Fruit fly (Drosophila melanogaster) whole organism, embryonic: ENCODE data around the gene Stt3B.
A peak's percentile ranks its signal among the peaks of the same experiment; 100 is the strongest.

Source experiments
- Atf3 ChIP-seq: fragments of 200-800 bp; sonication (Bioruptor generic); optimal IDR thresholded peaks from 3 replicates; lab custom pipeline; 2016; ENCODE audit warnings: missing biosample characterization, missing genetic modification characterization
- CG15269 ChIP-seq: fragments of 200-800 bp; sonication (Bioruptor generic); optimal IDR thresholded peaks from 2 replicates; lab custom pipeline; 2018; ENCODE audit warnings: missing biosample characterization, mild to moderate bottlenecking, missing genetic modification characterization, moderate library complexity
- CG15696 ChIP-seq: fragments of 200-800 bp; sonication (Bioruptor generic); optimal IDR thresholded peaks from 2 replicates; lab custom pipeline; 2019; ENCODE audit warnings: missing biosample characterization, mild to moderate bottlenecking, missing genetic modification characterization, moderate library complexity
- CG32532 ChIP-seq: fragments of 200-800 bp; sonication (Bioruptor generic); IDR thresholded peaks from 2 replicates; pipeline ENCODE4 v1.3.6; 2022; ENCODE audit warnings: missing biosample characterization, missing genetic modification characterization
- CG34422 ChIP-seq: fragments of 200-800 bp; sonication (Bioruptor generic); IDR thresholded peaks from 3 replicates; pipeline ENCODE4 v1.3.6; 2022; ENCODE audit warnings: missing biosample characterization, missing genetic modification characterization
- CG3995 ChIP-seq: fragments of 200-800 bp; sonication (Bioruptor generic); optimal IDR thresholded peaks from 3 replicates; lab custom pipeline; 2016; ENCODE audit warnings: missing biosample characterization, missing genetic modification characterization
- CG6254 ChIP-seq: fragments of 200-800 bp; sonication (Bioruptor generic); optimal IDR thresholded peaks from 3 replicates; lab custom pipeline; 2017; ENCODE audit warnings: mild to moderate bottlenecking, missing biosample characterization, missing genetic modification reagents, missing genetic modification characterization
- CG7271 ChIP-seq: fragments of 200-800 bp; sonication (Bioruptor generic); optimal IDR thresholded peaks from 2 replicates; lab custom pipeline; 2018; ENCODE audit warnings: missing biosample characterization, mild to moderate bottlenecking, missing genetic modification characterization, moderate library complexity
- CG8359 ChIP-seq: fragments of 200-800 bp; sonication (Bioruptor generic); optimal IDR thresholded peaks from 2 replicates; lab custom pipeline; 2017; ENCODE audit warnings: missing biosample characterization, mild to moderate bottlenecking, missing genetic modification characterization, borderline replicate concordance
- CG9797 ChIP-seq: fragments of 200-800 bp; sonication (Bioruptor generic); optimal IDR thresholded peaks from 3 replicates; lab custom pipeline; 2018; ENCODE audit warnings: missing biosample characterization, mild to moderate bottlenecking, missing genetic modification characterization
- CG9817 ChIP-seq: fragments of 200-800 bp; sonication (Bioruptor generic); optimal IDR thresholded peaks from 2 replicates; lab custom pipeline; 2018; ENCODE audit warnings: missing biosample characterization, mild to moderate bottlenecking, missing genetic modification characterization, moderate library complexity
- CHES-1-like ChIP-seq: fragments of 200-800 bp; sonication (Bioruptor generic); optimal IDR thresholded peaks from 2 replicates; lab custom pipeline; 2016; ENCODE audit warnings: missing biosample characterization, missing genetic modification characterization
- Camta ChIP-seq: fragments of 200-800 bp; sonication (Bioruptor generic); optimal IDR thresholded peaks from 2 replicates; lab custom pipeline; 2016; ENCODE audit warnings: missing biosample characterization, missing genetic modification characterization
- Chrac-16 ChIP-seq: fragments of 200-800 bp; sonication (Bioruptor generic); optimal IDR thresholded peaks from 3 replicates; lab custom pipeline; 2016; ENCODE audit warnings: missing biosample characterization, missing genetic modification characterization
- CrebB ChIP-seq: fragments of 200-800 bp; sonication (Bioruptor generic); optimal IDR thresholded peaks from 3 replicates; lab custom pipeline; 2018; ENCODE audit warnings: missing biosample characterization, mild to moderate bottlenecking, missing genetic modification characterization
- Ets65A ChIP-seq: fragments of 200-800 bp; sonication (Bioruptor generic); peaks from one replicate; lab custom pipeline; 2016; ENCODE audit warnings: missing biosample characterization, missing genetic modification characterization
- HmgD ChIP-seq: fragments of 200-800 bp; sonication (Bioruptor generic); optimal IDR thresholded peaks from 3 replicates; lab custom pipeline; 2016; ENCODE audit warnings: missing biosample characterization, missing genetic modification characterization
- Lhr ChIP-seq: fragments of 200-800 bp; sonication (Bioruptor generic); optimal IDR thresholded peaks from 3 replicates; lab custom pipeline; 2017; ENCODE audit warnings: mild to moderate bottlenecking, missing biosample characterization, missing genetic modification reagents, missing genetic modification characterization
- Mes4 ChIP-seq: fragments of 200-800 bp; sonication (Bioruptor generic); optimal IDR thresholded peaks from 2 replicates; lab custom pipeline; 2016; ENCODE audit warnings: missing biosample characterization, missing genetic modification characterization
- Nf-YB ChIP-seq: fragments of 200-800 bp; sonication (Bioruptor generic); optimal IDR thresholded peaks from 3 replicates; lab custom pipeline; 2019; ENCODE audit warnings: missing biosample characterization, mild to moderate bottlenecking, missing genetic modification characterization, moderate library complexity
- Stat92E ChIP-seq, 3 experiments: fragments of >200 bp in 2 of 3; fragments of 200-800 bp in 1 of 3; sonication (Bioruptor generic) in 1 of 3; optimal IDR thresholded peaks; 2 replicates each; lab custom pipeline; 2017 to 2019; ENCODE audit warnings: missing biosample characterization in 3 of 3, missing genetic modification characterization in 3 of 3, mild to moderate bottlenecking in 1 of 3, moderate library complexity in 1 of 3
- Tbp ChIP-seq: fragments of >200 bp; optimal IDR thresholded peaks from 2 replicates; lab custom pipeline; 2018; ENCODE audit warnings: missing biosample characterization, missing genetic modification characterization
- Xbp1 ChIP-seq: fragments of 200-800 bp; sonication (Bioruptor generic); optimal IDR thresholded peaks from 3 replicates; lab custom pipeline; 2016; ENCODE audit warnings: missing biosample characterization, mild to moderate bottlenecking, missing genetic modification characterization
- chm ChIP-seq: fragments of 200-800 bp; sonication (Bioruptor generic); IDR thresholded peaks from 2 replicates; pipeline ENCODE4 v1.3.6; 2022; ENCODE audit warnings: missing biosample characterization, missing genetic modification characterization
- croc ChIP-seq: fragments of 200-800 bp; sonication (Bioruptor generic); conservative IDR thresholded peaks from 3 replicates; pipeline ENCODE4 v1.3.6; 2022; ENCODE audit warnings: missing biosample characterization, missing genetic modification characterization
- fd3F ChIP-seq: fragments of 200-800 bp; sonication (Bioruptor generic); optimal IDR thresholded peaks from 2 replicates; lab custom pipeline; 2018; ENCODE audit warnings: missing biosample characterization, mild to moderate bottlenecking, missing genetic modification characterization, moderate library complexity
- fd64A ChIP-seq: fragments of 200-800 bp; sonication (Bioruptor generic); optimal IDR thresholded peaks from 3 replicates; lab custom pipeline; 2018; ENCODE audit warnings: missing biosample characterization, mild to moderate bottlenecking, missing genetic modification characterization
- grn ChIP-seq: fragments of 200-800 bp; sonication (Bioruptor generic); optimal IDR thresholded peaks from 3 replicates; lab custom pipeline; 2017; ENCODE audit warnings: missing biosample characterization, missing genetic modification characterization
- gsb ChIP-seq: fragments of 200-800 bp; sonication (Bioruptor generic); IDR thresholded peaks from 2 replicates; pipeline ENCODE4 v1.3.6; 2022; ENCODE audit warnings: missing biosample characterization, missing genetic modification characterization
- jigr1 ChIP-seq: fragments of 200-800 bp; sonication (Bioruptor generic); IDR thresholded peaks from 3 replicates; pipeline ENCODE4 v1.3.6; 2022; ENCODE audit warnings: missing biosample characterization, missing genetic modification characterization
- kay ChIP-seq: fragments of 200-800 bp; sonication (Bioruptor generic); optimal IDR thresholded peaks from 2 replicates; lab custom pipeline; 2016; ENCODE audit warnings: missing biosample characterization, missing genetic modification characterization
- kni ChIP-seq: fragments of 200-800 bp; sonication (Bioruptor generic); optimal IDR thresholded peaks from 3 replicates; lab custom pipeline; 2017; ENCODE audit warnings: mild to moderate bottlenecking, missing biosample characterization, missing genetic modification reagents, missing genetic modification characterization
- maf-S ChIP-seq: fragments of 200-800 bp; sonication (Bioruptor generic); optimal IDR thresholded peaks from 2 replicates; lab custom pipeline; 2016; ENCODE audit warnings: missing biosample characterization, missing genetic modification characterization
- nerfin-2 ChIP-seq: fragments of 200-800 bp; sonication (Bioruptor generic); IDR thresholded peaks from 2 replicates; pipeline ENCODE4 v1.3.6; 2022; ENCODE audit warnings: missing biosample characterization, missing genetic modification characterization; ENCODE audit not compliant: partially characterized antibody
- pfk ChIP-seq: fragments of 200-800 bp; sonication (Bioruptor generic); optimal IDR thresholded peaks from 2 replicates; lab custom pipeline; 2018; ENCODE audit warnings: missing biosample characterization, mild to moderate bottlenecking, missing genetic modification characterization, moderate library complexity
- pho ChIP-seq: fragments of 200-800 bp; sonication (Bioruptor generic); optimal IDR thresholded peaks from 2 replicates; lab custom pipeline; 2016; ENCODE audit warnings: missing biosample characterization, missing genetic modification characterization
- pzg ChIP-seq: fragments of 200-800 bp; sonication (Bioruptor generic); optimal IDR thresholded peaks from 3 replicates; lab custom pipeline; 2018; ENCODE audit warnings: missing biosample characterization, mild to moderate bottlenecking, missing genetic modification characterization, moderate library complexity
- run ChIP-seq: fragments of 200-800 bp; sonication (Bioruptor generic); optimal IDR thresholded peaks from 3 replicates; lab custom pipeline; 2018; ENCODE audit warnings: missing biosample characterization, mild to moderate bottlenecking, missing genetic modification characterization
- schlank ChIP-seq: fragments of 200-800 bp; sonication (Bioruptor generic); optimal IDR thresholded peaks from 2 replicates; lab custom pipeline; 2018; ENCODE audit warnings: missing biosample characterization, mild to moderate bottlenecking, missing genetic modification characterization
- sens ChIP-seq: fragments of 200-800 bp; sonication (Bioruptor generic); peaks from one replicate; lab custom pipeline; 2016; ENCODE audit warnings: missing biosample characterization, missing genetic modification characterization
- sens-2 ChIP-seq: fragments of 200-800 bp; sonication (Bioruptor generic); IDR thresholded peaks from 2 replicates; pipeline ENCODE4 v1.3.6; 2022; ENCODE audit warnings: missing biosample characterization, missing genetic modification characterization
- seq ChIP-seq: fragments of 200-800 bp; sonication (Bioruptor generic); IDR thresholded peaks from 2 replicates; pipeline ENCODE4 v1.3.6; 2022; ENCODE audit warnings: missing biosample characterization, missing genetic modification characterization
- sisA ChIP-seq: fragments of 200-800 bp; sonication (Bioruptor generic); IDR thresholded peaks from 2 replicates; pipeline ENCODE4 v1.3.6; 2022; ENCODE audit warnings: missing biosample characterization, missing genetic modification characterization
- sob ChIP-seq: fragments of 200-800 bp; sonication (Bioruptor generic); IDR thresholded peaks from 2 replicates; pipeline ENCODE4 v1.3.6; 2022; ENCODE audit warnings: missing biosample characterization, missing genetic modification characterization
- sr ChIP-seq: fragments of 200-800 bp; sonication (Bioruptor generic); IDR thresholded peaks from 3 replicates; pipeline ENCODE4 v1.3.6; 2022; ENCODE audit warnings: missing biosample characterization, missing genetic modification characterization
- sug ChIP-seq: fragments of 200-800 bp; optimal IDR thresholded peaks from 2 replicates; lab custom pipeline; 2019; ENCODE audit warnings: missing biosample characterization, mild to moderate bottlenecking, missing genetic modification characterization, moderate library complexity
- tin ChIP-seq: fragments of 200-800 bp; sonication (Bioruptor generic); optimal IDR thresholded peaks from 3 replicates; lab custom pipeline; 2016; ENCODE audit warnings: missing biosample characterization, missing genetic modification characterization
- tx ChIP-seq: fragments of 200-800 bp; sonication (Bioruptor generic); optimal IDR thresholded peaks from 2 replicates; lab custom pipeline; 2016; ENCODE audit warnings: missing biosample characterization, missing genetic modification characterization
- vfl ChIP-seq: fragments of 200-800 bp; sonication (Bioruptor generic); optimal IDR thresholded peaks from 2 replicates; lab custom pipeline; 2016; ENCODE audit warnings: missing biosample characterization, missing genetic modification characterization
- zf30C ChIP-seq: fragments of 200-800 bp; sonication (Bioruptor generic); optimal IDR thresholded peaks from 3 replicates; lab custom pipeline; 2018; ENCODE audit warnings: missing biosample characterization, mild to moderate bottlenecking, missing genetic modification characterization

Stt3B gene

dm6 chr3R:25024895-25025557, 44.4 kb downstream of the Stt3B start, which contains the start of the genes EMC6 and Hr96 (continued):
- peak; percentile 93 for TF ChIP-seq sug
- TF ChIP-seq vfl (GFP tag; lab: Kevin White, UChicago) = peak; percentile 94
- peak; percentile 62; the same call in 2 of the 3 replicates for TF ChIP-seq jigr1 (GFP tag; lab: Robert Waterston, UW)
- TF ChIP-seq Ets65A = peak; percentile 99
- TF ChIP-seq tin = peak; percentile 94
- peak; percentile 92 for TF ChIP-seq CrebB (tag; lab: Kevin White, UChicago)
- peak; percentile 94 for TF ChIP-seq CG15269 (tag; lab: Kevin White, UChicago)
- TF ChIP-seq pzg = peak; percentile 88
- TF ChIP-seq Lhr (GFP tag; lab: Kevin White, UChicago) = peak; percentile 78
- TF ChIP-seq CG15696 (tag; lab: Kevin White, UChicago) = peak; percentile 92
- TF ChIP-seq CHES-1-like (GFP tag; lab: Kevin White, UChicago) = peak; percentile 91
- TF ChIP-seq gsb (GFP tag; lab: Robert Waterston, UW) = peak; percentile 91
- TF ChIP-seq CG3995 (GFP tag; lab: Kevin White, UChicago) = peak; percentile 72
- peak; percentile 96 for TF ChIP-seq Xbp1
- peak; percentile 91 for TF ChIP-seq Atf3 (GFP tag; lab: Kevin White, UChicago)
- TF ChIP-seq CG32532 (GFP tag; lab: Robert Waterston, UW) = peak; percentile 97
- TF ChIP-seq Camta (GFP tag; lab: Kevin White, UChicago) = peak; percentile 93
- TF ChIP-seq schlank (tag; lab: Kevin White, UChicago) = peak; percentile 87
- TF ChIP-seq CG8359 (GFP tag; lab: Kevin White, UChicago) = peak; percentile 57
- TF ChIP-seq pho (GFP tag; lab: Kevin White, UChicago) = peak; percentile 96
- TF ChIP-seq pfk (GFP tag; lab: Kevin White, UChicago) = peak; percentile 29
- peak; percentile 76 for TF ChIP-seq run (tag; lab: Kevin White, UChicago)
- peak; percentile 95 for TF ChIP-seq chm (GFP tag; lab: Robert Waterston, UW)
- peak; percentile 76 for TF ChIP-seq fd64A (GFP tag; lab: Kevin White, UChicago)
- TF ChIP-seq sob (GFP tag; lab: Robert Waterston, UW) = peak; percentile 96
- peak; percentile 96 for TF ChIP-seq Chrac-16
- peak; percentile 99 for TF ChIP-seq zf30C (GFP tag; lab: Kevin White, UChicago)
- peak; percentile 91 for TF ChIP-seq fd3F (GFP tag; lab: Kevin White, UChicago)
- peak; percentile 78 for TF ChIP-seq CG6254 (GFP tag; lab: Kevin White, UChicago)
- TF ChIP-seq CG9817 = peak; percentile 94
- TF ChIP-seq croc = peak; percentile 79
- TF ChIP-seq kni (GFP tag; lab: Kevin White, UChicago) = peak; percentile 76
- TF ChIP-seq Nf-YB (GFP tag; lab: Kevin White, UChicago) = peak; percentile 81
- peak; percentile 73; the same call in 2 of the 3 replicates for TF ChIP-seq sr (GFP tag; lab: Robert Waterston, UW)
- TF ChIP-seq CG9797 (GFP tag; lab: Kevin White, UChicago) = peak; percentile 59
- peak; percentile 96 for TF ChIP-seq sens-2 (GFP tag; lab: Robert Waterston, UW)
- TF ChIP-seq maf-S (GFP tag; lab: Kevin White, UChicago) = peak; percentile 91
- peak; percentile 89 for TF ChIP-seq seq
- peak; percentile 82 for TF ChIP-seq CG7271 (tag; lab: Kevin White, UChicago)
- TF ChIP-seq grn (GFP tag; lab: Kevin White, UChicago) = peak; percentile 78
- peak in 1 of 3 experiments; percentile 54 for TF ChIP-seq Stat92E (GFP tag; optimal IDR thresholded peaks at IDR 0.05; lab: Kevin White, UChicago)
- TF ChIP-seq CG34422 (GFP tag; lab: Robert Waterston, UW) = peak; percentile 89
- TF ChIP-seq nerfin-2 (GFP tag; lab: Robert Waterston, UW) = peak; percentile 74; the same call in 1 of the 2 replicates
- peak; percentile 93 for TF ChIP-seq kay (GFP tag; lab: Kevin White, UChicago)
- peak; percentile 93 for TF ChIP-seq sisA (GFP tag; lab: Robert Waterston, UW)
- peak; percentile 99 for TF ChIP-seq sens (GFP tag; lab: Kevin White, UChicago)
- TF ChIP-seq Tbp (GFP tag; lab: Kevin White, UChicago) = no peak
- TF ChIP-seq tx (GFP tag; lab: Kevin White, UChicago) = peak; percentile 91
- peak; percentile 55 for TF ChIP-seq HmgD (GFP tag; lab: Kevin White, UChicago)
- peak; percentile 91 for TF ChIP-seq Mes4 (GFP tag; lab: Kevin White, UChicago)
